Fruit fly (Drosophila melanogaster): ENCODE data around the gene Phlpp.
A peak's percentile ranks its signal among the peaks of the same experiment; 100 is the strongest.

Phlpp gene

dm6 chr2L:19045111-19045560, 13.8 kb upstream of the Phlpp start, which contains the start of the genes Ttc19 and Acn (continued):
- TF ChIP-seq CG10147 (GFP tag; optimal IDR thresholded peaks at IDR 0.05): peak; percentile 84
- TF ChIP-seq pros (GFP tag; optimal IDR thresholded peaks at IDR 0.05): no peak
- TF ChIP-seq unc-4 (GFP tag; IDR thresholded peaks at IDR 0.05; ENCODE audit: partially characterized antibody): peak; percentile 92
- TF ChIP-seq CG14965 (GFP tag; optimal IDR thresholded peaks at IDR 0.05; ENCODE audit: borderline replicate concordance): peak; percentile 18
- TF ChIP-seq CG30403 (GFP tag; optimal IDR thresholded peaks at IDR 0.05): peak; percentile 92
- no peak for TF ChIP-seq ac (GFP tag; optimal IDR thresholded peaks at IDR 0.05)
- TF ChIP-seq Med (GFP tag): peak; percentile 97
- TF ChIP-seq CG6765 (GFP tag; optimal IDR thresholded peaks at IDR 0.05): peak; percentile 45
- peak; percentile 77 for TF ChIP-seq CG4617 (GFP tag; optimal IDR thresholded peaks at IDR 0.05; ENCODE audit: borderline replicate concordance)
- TF ChIP-seq phol (tag; optimal IDR thresholded peaks at IDR 0.05): peak; percentile 96
- TF ChIP-seq lbe (GFP tag; optimal IDR thresholded peaks at IDR 0.05): peak; percentile 70
- TF ChIP-seq CG7786 (GFP tag; optimal IDR thresholded peaks at IDR 0.05): peak; percentile 91
- TF ChIP-seq D19A (tag; optimal IDR thresholded peaks at IDR 0.05): no peak
- peak; percentile 53 for TF ChIP-seq CG7987 (GFP tag; optimal IDR thresholded peaks at IDR 0.05)
- TF ChIP-seq CG14050 (GFP tag; IDR thresholded peaks at IDR 0.05): peak; percentile 68
- peak; percentile 82 for TF ChIP-seq Abd-B (GFP tag; optimal IDR thresholded peaks at IDR 0.05)
- TF ChIP-seq CG17802 (tag; optimal IDR thresholded peaks at IDR 0.05): peak; percentile 66
- peak in 1 of 3 experiments; percentile 8 for TF ChIP-seq Stat92E (GFP tag; optimal IDR thresholded peaks at IDR 0.05)
- TF ChIP-seq CG4820 (GFP tag; optimal IDR thresholded peaks at IDR 0.05): peak; percentile 80
- peak; percentile 65 for TF ChIP-seq Spps (tag; optimal IDR thresholded peaks at IDR 0.05)
- TF ChIP-seq Sox100B (GFP tag; optimal IDR thresholded peaks at IDR 0.05): no peak
- TF ChIP-seq abd-A (tag; optimal IDR thresholded peaks at IDR 0.05): no peak
- TF ChIP-seq twi (tag; optimal IDR thresholded peaks at IDR 0.05): peak; percentile 60
- TF ChIP-seq CTCF (GFP tag; optimal IDR thresholded peaks at IDR 0.05): peak; percentile 26
- peak; percentile 76 for TF ChIP-seq da (GFP tag; optimal IDR thresholded peaks at IDR 0.05)
- TF ChIP-seq Dll (GFP tag; IDR thresholded peaks at IDR 0.05; ENCODE audit: partially characterized antibody): peak; percentile 98
- no peak for TF ChIP-seq CG13894 (tag; optimal IDR thresholded peaks at IDR 0.05)
- TF ChIP-seq amos (GFP tag; IDR thresholded peaks at IDR 0.05; ENCODE audit: partially characterized antibody): peak; percentile 95
- TF ChIP-seq ftz-f1 (GFP tag; optimal IDR thresholded peaks at IDR 0.05): peak; percentile 40
- TF ChIP-seq Oaz (GFP tag; IDR thresholded peaks at IDR 0.05): peak; percentile 72
- TF ChIP-seq CG17359 (tag; optimal IDR thresholded peaks at IDR 0.05): peak; percentile 82
- peak; percentile 74; the same call in 1 of the 2 replicates for TF ChIP-seq ham (GFP tag; IDR thresholded peaks at IDR 0.05)
- peak; percentile 87 for TF ChIP-seq B-H2 (GFP tag; optimal IDR thresholded peaks at IDR 0.05)
- TF ChIP-seq p53 (GFP tag; optimal IDR thresholded peaks at IDR 0.05): peak; percentile 65
- peak; percentile 29 for TF ChIP-seq kah (GFP tag; optimal IDR thresholded peaks at IDR 0.05)
- peak; percentile 71 for TF ChIP-seq CG4404 (GFP tag; IDR thresholded peaks at IDR 0.05)
- peak; percentile 96 for TF ChIP-seq bbx (GFP tag; IDR thresholded peaks at IDR 0.05; ENCODE audit: partially characterized antibody)
- peak; percentile 59 for TF ChIP-seq sens-2 (GFP tag; IDR thresholded peaks at IDR 0.05)
- no peak for TF ChIP-seq Deaf1 (tag; optimal IDR thresholded peaks at IDR 0.05)
- no peak for TF ChIP-seq CG8478 (optimal IDR thresholded peaks at IDR 0.05)
- peak; percentile 76 for TF ChIP-seq NC2α (GFP tag; optimal IDR thresholded peaks at IDR 0.05)
- TF ChIP-seq tup (GFP tag; optimal IDR thresholded peaks at IDR 0.05): peak; percentile 71
- TF ChIP-seq HLH4C (GFP tag; IDR thresholded peaks at IDR 0.05; ENCODE audit: partially characterized antibody): peak; percentile 92
- TF ChIP-seq knrl (GFP tag; IDR thresholded peaks at IDR 0.05; ENCODE audit: partially characterized antibody): peak; percentile 96
- TF ChIP-seq Chrac-16 (GFP tag; optimal IDR thresholded peaks at IDR 0.05): peak; percentile 82
- TF ChIP-seq ro (GFP tag; IDR thresholded peaks at IDR 0.05): peak; percentile 8; the same call in 1 of the 2 replicates
- no peak for TF ChIP-seq grn (GFP tag; optimal IDR thresholded peaks at IDR 0.05)
- TF ChIP-seq esg (GFP tag; conservative IDR thresholded peaks at IDR 0.05): peak; percentile 83
- peak; percentile 91 for TF ChIP-seq pho (GFP tag; optimal IDR thresholded peaks at IDR 0.05)
- TF ChIP-seq CG10565 (GFP tag; optimal IDR thresholded peaks at IDR 0.05): peak; percentile 9

All from whole organism, embryonic.